Fruit fly (Drosophila melanogaster): ENCODE data around the gene CG1578.

CG1578 gene

dm6 chrX:11792415-11793328, 23.7 kb downstream of the CG1578 start, which contains the start of gene CkIIbeta (continued):
- TF ChIP-seq Hr78 (GFP tag; optimal IDR thresholded peaks at IDR 0.05) (no peak), nom (GFP tag; optimal IDR thresholded peaks at IDR 0.05) (peak; percentile 19), MESR4 (GFP tag; optimal IDR thresholded peaks at IDR 0.05) (peak; percentile 90), CG18476 (GFP tag; optimal IDR thresholded peaks at IDR 0.05) (peak; percentile 10), ranshi (GFP tag; IDR thresholded peaks at IDR 0.05) (0 out of 2 replicates have a peak, but pooled peaks have one; percentile 49), CG6689 (GFP tag; IDR thresholded peaks at IDR 0.05) (0 out of 2 replicates have a peak, but pooled peaks have one; percentile 8), E2f2 (GFP tag; IDR thresholded peaks at IDR 0.05) (peak; percentile 74), dmrt11E (tag; optimal IDR thresholded peaks at IDR 0.05) (peak; percentile 5), amos (GFP tag; IDR thresholded peaks at IDR 0.05; ENCODE audit: partially characterized antibody) (peak; percentile 98), CG17385 (GFP tag; optimal IDR thresholded peaks at IDR 0.05) (peak; percentile 95), B-H1 (GFP tag; IDR thresholded peaks at IDR 0.05) (no peak), CG7839 (tag; optimal IDR thresholded peaks at IDR 0.05) (peak; percentile 16), grau (tag; optimal IDR thresholded peaks at IDR 0.05) (peak; percentile 41), CG17568 (GFP tag; optimal IDR thresholded peaks at IDR 0.05) (no peak), usp (GFP tag; optimal IDR thresholded peaks at IDR 0.05) (no peak), CG15011 (GFP tag; optimal IDR thresholded peaks at IDR 0.05) (no peak), CG4617 (GFP tag; optimal IDR thresholded peaks at IDR 0.05; ENCODE audit: borderline replicate concordance) (peak; percentile 82), Mad (GFP tag; optimal IDR thresholded peaks at IDR 0.05) (peak; percentile 5), CG18262 (tag; optimal IDR thresholded peaks at IDR 0.05) (peak; percentile 4), Chrac-16 (GFP tag; optimal IDR thresholded peaks at IDR 0.05) (peak; percentile 34), CG7556 (GFP tag; optimal IDR thresholded peaks at IDR 0.05) (no peak), CG17359 (tag; optimal IDR thresholded peaks at IDR 0.05) (no peak), Fer3 (tag; optimal IDR thresholded peaks at IDR 0.05) (peak; percentile 7), seq (GFP tag; IDR thresholded peaks at IDR 0.05) (no peak), sqz (GFP tag; optimal IDR thresholded peaks at IDR 0.05) (peak; percentile 63), CG14710 (tag; optimal IDR thresholded peaks at IDR 0.05) (peak; percentile 93), luna (GFP tag; optimal IDR thresholded peaks at IDR 0.05) (peak; percentile 3), tx (GFP tag; optimal IDR thresholded peaks at IDR 0.05) (peak; percentile 31), CG30403 (GFP tag; optimal IDR thresholded peaks at IDR 0.05) (peak; percentile 54), mam (GFP tag; optimal IDR thresholded peaks at IDR 0.05) (peak; percentile 71), bsh (GFP tag; optimal IDR thresholded peaks at IDR 0.05) (peak in 1 of 2 experiments; percentile 1), CG2116 (GFP tag; optimal IDR thresholded peaks at IDR 0.05) (peak; percentile 98), CG11398 (GFP tag; optimal IDR thresholded peaks at IDR 0.05) (no peak), Blimp-1 (GFP tag; optimal IDR thresholded peaks at IDR 0.05) (no peak), CG6683 (GFP tag; optimal IDR thresholded peaks at IDR 0.05) (no peak), Xrp1 (GFP tag; IDR thresholded peaks at IDR 0.05) (peak; percentile 37; the same call in 1 of the 2 replicates), row (GFP tag; IDR thresholded peaks at IDR 0.05) (peak; percentile 72), nerfin-2 (GFP tag; IDR thresholded peaks at IDR 0.05; ENCODE audit: partially characterized antibody) (peak; percentile 88), gro (GFP tag; optimal IDR thresholded peaks at IDR 0.05) (peak; percentile 47), cato (GFP tag; optimal IDR thresholded peaks at IDR 0.05; ENCODE audit: borderline replicate concordance) (no peak), Bdp1 (GFP tag; optimal IDR thresholded peaks at IDR 0.05) (peak; percentile 21), MTF-1 (GFP tag; optimal IDR thresholded peaks at IDR 0.05; ENCODE audit: borderline replicate concordance) (no peak), CG2129 (GFP tag; IDR thresholded peaks at IDR 0.05; ENCODE audit: partially characterized antibody) (peak; percentile 91), CG9215 (GFP tag; IDR thresholded peaks at IDR 0.05) (no peak), CG17802 (tag; optimal IDR thresholded peaks at IDR 0.05) (no peak), wor (GFP tag; IDR thresholded peaks at IDR 0.05) (no peak), Hmr (GFP tag; optimal IDR thresholded peaks at IDR 0.05) (peak; percentile 58)

Measured in whole organism, embryonic.